Worm (Caenorhabditis elegans) whole organism, L3 larva: ENCODE results near the gene F54D12.9.

Source experiments
- R02D3.7 ChIP-seq: fragments of 150-350 bp; optimal IDR thresholded peaks from 2 replicates; lab custom pipeline; 2014; ENCODE audit warnings: missing biosample characterization, missing genetic modification characterization
- aly-2 ChIP-seq: fragments of 150-350 bp; optimal IDR thresholded peaks from 2 replicates; lab custom pipeline; 2014; ENCODE audit warnings: missing biosample characterization, missing genetic modification characterization
- ama-1 ChIP-seq: fragments of 150-350 bp; optimal IDR thresholded peaks from 2 replicates; lab custom pipeline; 2018
- ceh-16 ChIP-seq: sonication (generic microtip); optimal IDR thresholded peaks from 2 replicates; lab custom pipeline; 2017; ENCODE audit warnings: missing biosample characterization, missing genetic modification characterization
- ceh-82 ChIP-seq: fragments of 150-350 bp; optimal IDR thresholded peaks from 2 replicates; lab custom pipeline; 2014; ENCODE audit warnings: missing biosample characterization, missing genetic modification characterization
- ceh-9 ChIP-seq: sonication (generic microtip); optimal IDR thresholded peaks from 2 replicates; lab custom pipeline; 2018; ENCODE audit warnings: missing biosample characterization, missing genetic modification characterization
- daf-12 ChIP-seq: fragments of 150-350 bp; optimal IDR thresholded peaks from 2 replicates; lab custom pipeline; 2014; ENCODE audit warnings: missing biosample characterization, missing genetic modification reagents, missing genetic modification characterization
- egl-27 ChIP-seq: sonication (generic microtip); optimal IDR thresholded peaks from 4 replicates; lab custom pipeline; 2017; ENCODE audit warnings: missing biosample characterization, missing genetic modification reagents, missing genetic modification characterization
- egl-5 ChIP-seq: fragments of 150-350 bp; optimal IDR thresholded peaks from 2 replicates; lab custom pipeline; 2017; ENCODE audit warnings: missing biosample characterization, missing genetic modification reagents, missing genetic modification characterization, inconsistent platforms
- elt-1 ChIP-seq: fragments of 150-350 bp; optimal IDR thresholded peaks from 2 replicates; lab custom pipeline; 2014; ENCODE audit warnings: missing biosample characterization, missing genetic modification characterization
- elt-2 ChIP-seq: sonication (generic microtip); optimal IDR thresholded peaks from 2 replicates; lab custom pipeline; 2016; ENCODE audit warnings: missing genetic modification reagents, mild to moderate bottlenecking, missing genetic modification characterization, missing compliant biosample characterization
- elt-3 ChIP-seq, 3 experiments: fragments of 150-350 bp in 1 of 3; sonication (generic microtip) in 2 of 3; optimal IDR thresholded peaks; 2 replicates in 2 of 3; 4 replicates in 1 of 3; lab custom pipeline; 2014 to 2017; ENCODE audit warnings: missing biosample characterization in 3 of 3, missing genetic modification characterization in 3 of 3
- eor-1 ChIP-seq, 2 experiments: fragments of 150-350 bp; optimal IDR thresholded peaks; 2 replicates each; lab custom pipeline; 2014 to 2018; ENCODE audit warnings: missing biosample characterization in 2 of 2, missing genetic modification characterization in 2 of 2
- fkh-10 ChIP-seq: sonication (generic microtip); optimal IDR thresholded peaks from 2 replicates; lab custom pipeline; 2017; ENCODE audit warnings: missing biosample characterization, missing genetic modification reagents, missing genetic modification characterization
- lin-15B ChIP-seq: fragments of 150-350 bp; optimal IDR thresholded peaks from 2 replicates; lab custom pipeline; 2014; ENCODE audit warnings: missing biosample characterization, missing genetic modification characterization
- lin-39 ChIP-seq: fragments of 150-350 bp; optimal IDR thresholded peaks from 2 replicates; lab custom pipeline; 2018; ENCODE audit warnings: missing biosample characterization, missing genetic modification reagents, missing genetic modification characterization
- lsy-12 ChIP-seq: sonication (generic microtip); optimal IDR thresholded peaks from 2 replicates; lab custom pipeline; 2016; ENCODE audit warnings: mild to moderate bottlenecking, missing genetic modification characterization, missing compliant biosample characterization
- mdl-1 ChIP-seq: fragments of 150-350 bp; optimal IDR thresholded peaks from 2 replicates; lab custom pipeline; 2014; ENCODE audit warnings: missing biosample characterization, missing genetic modification characterization
- mml-1 ChIP-seq: fragments of 150-350 bp; sonication (generic microtip); optimal IDR thresholded peaks from 3 replicates; lab custom pipeline; 2014; ENCODE audit warnings: missing biosample characterization, missing genetic modification characterization
- nfya-1 ChIP-seq: sonication (generic microtip); optimal IDR thresholded peaks from 2 replicates; lab custom pipeline; 2017; ENCODE audit warnings: missing genetic modification characterization, mild to moderate bottlenecking, missing compliant biosample characterization, antibody characterized with exemption, moderate library complexity; ENCODE audit not compliant: insufficient read depth
- nhr-11 ChIP-seq: fragments of 150-350 bp; optimal IDR thresholded peaks from 2 replicates; lab custom pipeline; 2014; ENCODE audit warnings: missing biosample characterization, missing genetic modification characterization
- nhr-23 ChIP-seq: fragments of 150-350 bp; optimal IDR thresholded peaks from 2 replicates; lab custom pipeline; 2014; ENCODE audit warnings: missing biosample characterization, missing genetic modification reagents, missing genetic modification characterization
- nhr-25 ChIP-seq: sonication (generic microtip); optimal IDR thresholded peaks from 2 replicates; lab custom pipeline; 2017; ENCODE audit warnings: missing biosample characterization, missing genetic modification characterization
- nhr-28 ChIP-seq: fragments of 150-350 bp; optimal IDR thresholded peaks from 2 replicates; lab custom pipeline; 2014; ENCODE audit warnings: missing biosample characterization, missing genetic modification characterization
- nhr-67 ChIP-seq: fragments of 150-350 bp; optimal IDR thresholded peaks from 2 replicates; lab custom pipeline; 2014; ENCODE audit warnings: missing biosample characterization, missing genetic modification characterization
- nhr-76 ChIP-seq: fragments of 150-350 bp; sonication (generic microtip); optimal IDR thresholded peaks from 5 replicates; lab custom pipeline; 2014; ENCODE audit warnings: missing biosample characterization, missing genetic modification characterization
- nhr-77 ChIP-seq: fragments of 150-350 bp; optimal IDR thresholded peaks from 2 replicates; lab custom pipeline; 2014; ENCODE audit warnings: missing biosample characterization, missing genetic modification characterization
- skn-1 ChIP-seq: fragments of 150-350 bp; optimal IDR thresholded peaks from 2 replicates; lab custom pipeline; 2014; ENCODE audit warnings: missing biosample characterization, missing genetic modification characterization
- snpc-4 ChIP-seq: fragments of 150-350 bp; optimal IDR thresholded peaks from 2 replicates; lab custom pipeline; 2014; ENCODE audit warnings: missing biosample characterization, missing genetic modification characterization
- tbx-2 ChIP-seq: sonication (generic microtip); optimal IDR thresholded peaks from 2 replicates; lab custom pipeline; 2016; ENCODE audit warnings: mild to moderate bottlenecking, missing genetic modification characterization, missing compliant biosample characterization
- unc-39 ChIP-seq: sonication (generic microtip); optimal IDR thresholded peaks from 4 replicates; lab custom pipeline; 2017; ENCODE audit warnings: missing biosample characterization, missing genetic modification characterization
- unc-62 ChIP-seq: fragments of 150-350 bp; sonication (generic microtip); optimal IDR thresholded peaks from 4 replicates; lab custom pipeline; 2014; ENCODE audit warnings: missing biosample characterization, missing genetic modification reagents, missing genetic modification characterization
- ztf-11 ChIP-seq: fragments of 150-350 bp; optimal IDR thresholded peaks from 2 replicates; lab custom pipeline; 2014; ENCODE audit warnings: missing biosample characterization, missing genetic modification characterization
- ztf-4 ChIP-seq: fragments of 150-350 bp; optimal IDR thresholded peaks from 2 replicates; lab custom pipeline; 2014; ENCODE audit warnings: missing biosample characterization, missing genetic modification characterization

The F54D12.9 gene

ce11 chrII:1376795-1377194 is 4.7 kb downstream of the F54D12.9 start:
- TF ChIP-seq egl-27 (tag; lab: Kevin White, UChicago) = no peak
- TF ChIP-seq mdl-1 (tag; lab: Kevin White, UChicago) = no peak
- no peak for TF ChIP-seq ztf-4 (tag; lab: Kevin White, UChicago)
- no peak for TF ChIP-seq tbx-2 (tag; lab: Kevin White, UChicago)
- TF ChIP-seq fkh-10 (GFP tag; lab: Kevin White, UChicago) = no peak
- no peak for TF ChIP-seq nhr-77 (tag; lab: Kevin White, UChicago)
- TF ChIP-seq lin-15B = no peak
- no peak for TF ChIP-seq nhr-25 (tag; lab: Kevin White, UChicago)

DNA sequence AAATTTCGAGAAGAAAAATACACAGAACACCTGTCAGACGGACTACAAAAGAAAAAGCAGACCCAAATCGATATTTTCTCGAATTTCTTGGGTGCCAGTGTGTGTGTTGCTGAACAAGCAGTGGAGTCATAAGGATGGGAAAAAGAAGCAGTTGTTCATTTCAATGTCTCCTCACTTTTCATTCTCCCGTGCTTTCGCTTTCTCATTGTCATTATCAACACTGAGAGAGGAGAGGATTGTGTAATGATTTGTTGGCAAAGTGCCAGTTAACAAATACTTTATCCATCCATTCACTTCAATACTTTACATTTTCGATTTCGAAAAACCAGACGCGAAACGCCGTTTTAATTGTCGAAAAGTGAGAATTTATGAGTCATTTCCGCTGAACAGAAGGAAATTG is 5.9 kb downstream of the F54D12.9 start:
- TF ChIP-seq egl-5 (tag; lab: Kevin White, UChicago) = peak; percentile 55
- TF ChIP-seq nfya-1 = peak; percentile 30
- TF ChIP-seq fkh-10 (GFP tag; lab: Kevin White, UChicago) = no peak

DNA sequence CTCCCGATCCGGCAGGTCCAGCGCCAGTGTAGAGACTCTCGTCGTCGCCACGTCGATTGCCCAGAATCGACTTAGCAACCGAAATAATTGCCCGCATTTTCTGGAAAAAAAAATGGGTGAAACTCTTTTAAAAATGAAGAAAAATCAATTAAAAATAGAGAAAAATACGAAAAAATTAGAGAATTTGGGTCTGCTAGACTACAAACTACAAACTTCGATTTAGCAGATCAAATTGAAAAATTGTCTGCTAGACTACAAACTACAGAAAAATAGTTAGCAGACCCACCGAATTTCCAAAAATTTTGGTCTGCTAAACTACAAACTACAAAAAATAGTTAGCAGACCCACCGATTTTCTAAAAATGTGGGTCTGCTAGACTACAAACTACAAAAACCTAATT is 6.6 kb downstream of the F54D12.9 start, which contains the start of gene rog-1:
TSS of gene rog-1 (minus strand) at position 101 of the 400 bp plus-strand sequence.
- TF ChIP-seq elt-2 (tag; lab: Kevin White, UChicago) (no peak), aly-2 (tag; lab: Kevin White, UChicago) (no peak), eor-1 (tag; optimal IDR thresholded peaks at IDR 0.05; lab: Kevin White, UChicago) (no peak), lin-15B (no peak), skn-1 (no peak), lin-39 (tag; lab: Kevin White, UChicago) (no peak), egl-5 (tag; lab: Kevin White, UChicago) (no peak), ceh-9 (tag; lab: Kevin White, UChicago) (no peak), snpc-4 (tag; lab: Kevin White, UChicago) (no peak)
- TF ChIP-seq, all 47 proteins: peak for 0

ce11 chrII:1374486-1374885 is 7.0 kb downstream of the F54D12.9 start:
- no peak for TF ChIP-seq nhr-76
- TF ChIP-seq nhr-23 (tag; lab: Kevin White, UChicago) = no peak
- TF ChIP-seq unc-39 (tag; lab: Kevin White, UChicago) = no peak
- peak; percentile 78 for TF ChIP-seq nfya-1

DNA sequence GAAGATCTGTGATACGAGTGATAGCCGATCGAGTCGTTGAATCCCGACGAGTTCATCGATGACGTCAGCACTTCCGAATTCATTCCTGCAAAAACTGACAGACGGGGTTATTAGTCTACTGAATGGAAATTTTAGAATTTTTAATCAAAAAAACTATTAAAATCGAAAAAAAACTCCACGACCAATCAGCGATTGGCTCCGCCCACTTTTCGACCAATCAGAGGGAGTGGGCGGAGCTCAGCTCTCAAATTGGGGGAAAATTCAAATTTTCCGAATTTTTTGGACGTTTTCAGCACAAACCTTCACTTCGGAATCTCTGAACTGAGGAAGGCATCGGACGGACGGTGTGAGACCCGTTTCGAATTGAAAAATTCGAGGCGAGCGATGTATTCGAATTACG is 8.6 kb downstream of the F54D12.9 start:
- no peak for TF ChIP-seq ztf-11 (tag; lab: Kevin White, UChicago)
- no peak for TF ChIP-seq nhr-28 (tag; lab: Kevin White, UChicago)
- no peak for TF ChIP-seq mml-1 (tag; lab: Kevin White, UChicago)
- TF ChIP-seq aly-2 (tag; lab: Kevin White, UChicago) = no peak
- peak; percentile 83 for TF ChIP-seq nfya-1
- no peak for TF ChIP-seq unc-62 (GFP tag; lab: Kevin White, UChicago)

DNA sequence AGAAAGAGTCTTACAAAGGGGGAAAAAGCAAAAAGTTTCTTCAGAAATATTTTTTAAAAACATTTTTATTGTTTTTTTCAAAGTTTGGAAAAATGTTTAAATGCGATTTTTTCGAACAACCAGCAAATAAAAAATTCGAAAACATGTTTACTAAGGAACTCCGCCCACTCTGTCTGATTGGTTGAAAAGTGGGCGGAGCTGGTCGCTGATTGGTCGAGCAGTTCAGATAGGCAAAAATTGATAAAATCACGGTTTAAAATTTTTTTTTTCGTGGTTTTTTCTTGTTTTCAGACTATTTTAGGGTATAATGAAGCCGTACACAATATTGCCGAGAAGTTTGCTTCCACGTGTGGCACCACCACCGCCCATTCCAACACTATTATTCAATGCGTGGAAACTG is 9.4 kb downstream of the F54D12.9 start:
- no peak for TF ChIP-seq snpc-4 (tag; lab: Kevin White, UChicago)
- no peak for TF ChIP-seq ceh-16
- no peak for TF ChIP-seq elt-3 (tag; optimal IDR thresholded peaks at IDR 0.05; lab: Kevin White, UChicago)
- TF ChIP-seq R02D3.7 (tag; lab: Kevin White, UChicago) = no peak
- TF ChIP-seq unc-39 (tag; lab: Kevin White, UChicago) = no peak
- peak; percentile 51 for TF ChIP-seq nfya-1
- TF ChIP-seq unc-62 (GFP tag; lab: Kevin White, UChicago) = no peak
- TF ChIP-seq, all 47 proteins: peak for 1

- no peak for TF ChIP-seq ceh-82 (tag; lab: Kevin White, UChicago)
- peak; percentile 22 for TF ChIP-seq lsy-12
These were observed 10.0 kb downstream of the F54D12.9 start for ce11 chrII:1371533-1371932.

DNA sequence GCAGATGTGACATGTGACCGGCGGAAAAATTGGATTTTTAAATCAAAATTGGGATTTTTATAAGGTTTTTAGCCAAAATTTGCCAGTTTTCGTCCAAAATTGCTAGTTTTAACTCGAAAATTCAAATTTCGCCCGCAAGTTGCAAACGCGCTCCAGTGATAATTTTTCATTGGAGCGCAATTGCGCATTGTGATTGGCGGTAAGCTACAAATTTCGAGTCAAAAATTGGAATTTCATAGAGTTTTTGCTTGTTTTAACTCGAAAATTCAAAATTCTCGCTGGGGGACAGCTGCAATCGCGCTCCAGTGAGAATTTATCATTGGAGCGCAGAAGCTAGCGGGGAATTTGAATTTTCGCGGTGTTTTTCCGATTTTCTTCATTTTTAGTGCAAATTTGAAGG is 12.2 kb downstream of the F54D12.9 start:
- no peak for TF ChIP-seq ama-1 (lab: Kevin White, UChicago)
- no peak for TF ChIP-seq lin-39 (tag; lab: Kevin White, UChicago)
- no peak for TF ChIP-seq nhr-11 (tag; lab: Kevin White, UChicago)
- no peak for TF ChIP-seq daf-12
- TF ChIP-seq elt-2 (tag; lab: Kevin White, UChicago) = no peak
- no peak for TF ChIP-seq nhr-28 (tag; lab: Kevin White, UChicago)
- no peak for TF ChIP-seq nhr-67 (tag; lab: Kevin White, UChicago)
- no peak for TF ChIP-seq ztf-4 (tag; lab: Kevin White, UChicago)
- no peak for TF ChIP-seq R02D3.7 (tag; lab: Kevin White, UChicago)
- TF ChIP-seq nhr-76 = no peak
- TF ChIP-seq elt-1 (tag; lab: Kevin White, UChicago) = no peak
